Fruit fly (Drosophila melanogaster): Measurements from ENCODE around the gene Axn.
A peak's percentile ranks its signal among the peaks of the same experiment; 100 is the strongest.

Gene Axn

DNA sequence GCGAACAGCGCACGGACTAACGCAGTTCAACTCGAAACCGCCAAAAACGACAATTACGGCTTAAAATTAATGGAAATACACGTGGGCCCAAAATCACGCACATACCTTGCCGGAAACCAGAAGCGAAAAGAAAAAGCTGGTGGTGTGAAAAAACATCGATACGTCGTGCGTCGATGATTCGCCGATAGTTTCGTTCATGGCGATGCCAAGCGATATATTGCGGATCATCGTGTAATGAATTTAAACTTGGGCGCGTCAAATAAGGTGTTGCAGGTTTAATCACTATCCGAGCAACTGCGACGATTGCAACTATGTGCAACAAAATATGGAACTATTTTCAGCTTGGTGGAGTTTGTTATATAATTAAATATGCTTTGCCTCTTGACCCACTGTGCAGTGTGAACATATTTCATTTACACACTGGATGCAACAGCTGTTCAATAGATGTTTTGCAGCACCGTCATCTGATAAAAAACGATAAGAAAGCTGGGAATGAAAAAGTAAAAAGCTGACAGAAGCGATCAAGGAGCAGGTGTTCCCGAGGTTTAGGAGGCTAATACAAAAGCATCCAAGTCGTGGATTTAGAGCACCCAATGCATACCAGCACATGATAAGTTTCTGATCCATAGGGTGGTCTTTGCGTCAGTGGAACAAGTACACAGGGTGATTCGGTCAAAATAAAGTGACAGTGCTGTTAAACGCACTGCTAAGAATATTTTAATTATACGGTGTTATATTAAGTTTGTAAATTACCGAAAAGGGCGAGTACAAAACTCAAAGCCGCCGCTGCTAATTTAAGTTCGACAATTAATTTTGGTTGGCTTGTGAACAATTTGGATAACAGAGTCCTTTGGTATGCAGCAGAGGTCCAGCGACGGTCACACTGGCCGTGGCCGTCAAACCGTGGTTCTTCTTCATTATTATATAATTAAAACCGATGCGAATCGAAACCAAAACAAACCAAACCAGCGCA, 23.7 kb downstream of the Axn start, which contains the start of the genes RpL32 and CG7943 (continued):
- no peak for TF ChIP-seq cg (GFP tag; optimal IDR thresholded peaks at IDR 0.05)
- peak; percentile 95 for TF ChIP-seq CG10654 (GFP tag; optimal IDR thresholded peaks at IDR 0.05)
- TF ChIP-seq CG12236 (GFP tag; optimal IDR thresholded peaks at IDR 0.05), result peak; percentile 87
- TF ChIP-seq ssp (GFP tag; IDR thresholded peaks at IDR 0.05), result peak; percentile 91
- TF ChIP-seq ftz-f1 (GFP tag; optimal IDR thresholded peaks at IDR 0.05), result peak; percentile 81
- TF ChIP-seq CG7357 (GFP tag; IDR thresholded peaks at IDR 0.05), result peak; percentile 92
- TF ChIP-seq CG10147 (GFP tag; optimal IDR thresholded peaks at IDR 0.05), result peak; percentile 90
- TF ChIP-seq CG1529 (GFP tag; optimal IDR thresholded peaks at IDR 0.05), result peak; percentile 71
- TF ChIP-seq D19A (tag; optimal IDR thresholded peaks at IDR 0.05), result peak; percentile 77
- TF ChIP-seq CG1603 (tag; optimal IDR thresholded peaks at IDR 0.05), result peak; percentile 96
- peak; percentile 93 for TF ChIP-seq CG6813 (GFP tag; optimal IDR thresholded peaks at IDR 0.05)
- TF ChIP-seq CG12104 (GFP tag; optimal IDR thresholded peaks at IDR 0.05), result peak; percentile 92
- TF ChIP-seq H15 (GFP tag; IDR thresholded peaks at IDR 0.05), result peak; percentile 93
- peak; percentile 89 for TF ChIP-seq bowl (GFP tag; IDR thresholded peaks at IDR 0.05)
- TF ChIP-seq h (optimal IDR thresholded peaks at IDR 0.05), result no peak
- TF ChIP-seq Hr51 (GFP tag; optimal IDR thresholded peaks at IDR 0.05), result peak; percentile 84 to 94
- TF ChIP-seq Gug (GFP tag; IDR thresholded peaks at IDR 0.05), result peak; percentile 97
- TF ChIP-seq Hsf (GFP tag; optimal IDR thresholded peaks at IDR 0.05), result peak; percentile 93
- TF ChIP-seq CG15073 (GFP tag; optimal IDR thresholded peaks at IDR 0.05), result peak; percentile 53
- TF ChIP-seq gcm (GFP tag; optimal IDR thresholded peaks at IDR 0.05), result peak; percentile 88
- TF ChIP-seq chn (GFP tag; optimal IDR thresholded peaks at IDR 0.05), result peak; percentile 90
- peak; percentile 94 for TF ChIP-seq CG12659 (GFP tag; optimal IDR thresholded peaks at IDR 0.05)
- TF ChIP-seq CG15514 (GFP tag; optimal IDR thresholded peaks at IDR 0.05), result peak; percentile 94
- TF ChIP-seq CG13123 (GFP tag; optimal IDR thresholded peaks at IDR 0.05), result peak; percentile 83
- TF ChIP-seq Adf1 (GFP tag; IDR thresholded peaks at IDR 0.05), result peak; percentile 78
- peak; percentile 66 for TF ChIP-seq CG31388 (GFP tag; optimal IDR thresholded peaks at IDR 0.05)
- peak; percentile 93 for TF ChIP-seq schlank (tag; optimal IDR thresholded peaks at IDR 0.05)
- TF ChIP-seq CG7271 (tag; optimal IDR thresholded peaks at IDR 0.05), result peak; percentile 84
- TF ChIP-seq CG6683 (GFP tag; optimal IDR thresholded peaks at IDR 0.05), result peak; percentile 84
- peak; percentile 93 for TF ChIP-seq lilli (GFP tag; optimal IDR thresholded peaks at IDR 0.05)
- TF ChIP-seq CG9437 (GFP tag; optimal IDR thresholded peaks at IDR 0.05), result peak; percentile 76
- peak; percentile 84 for TF ChIP-seq CG6654 (GFP tag; optimal IDR thresholded peaks at IDR 0.05)
- TF ChIP-seq salm (tag; optimal IDR thresholded peaks at IDR 0.05), result peak; percentile 86
- peak; percentile 91 for TF ChIP-seq fd64A (GFP tag; optimal IDR thresholded peaks at IDR 0.05)
- peak; percentile 75 for TF ChIP-seq kay (GFP tag; optimal IDR thresholded peaks at IDR 0.05)
- peak; percentile 99 for TF ChIP-seq CG34376 (GFP tag; optimal IDR thresholded peaks at IDR 0.05)
- TF ChIP-seq eyg (GFP tag; optimal IDR thresholded peaks at IDR 0.05), result peak; percentile 96
- peak; percentile 50; the same call in 2 of the 3 replicates for TF ChIP-seq z (GFP tag; IDR thresholded peaks at IDR 0.05)
- TF ChIP-seq ATbp (GFP tag; optimal IDR thresholded peaks at IDR 0.05), result peak; percentile 83
- peak; percentile 92 for TF ChIP-seq CG6175 (GFP tag; IDR thresholded peaks at IDR 0.05)
- peak; percentile 96 for TF ChIP-seq phol (tag; optimal IDR thresholded peaks at IDR 0.05)
- peak; percentile 81 for TF ChIP-seq sim (GFP tag; IDR thresholded peaks at IDR 0.05)
- no peak for TF ChIP-seq CG8478 (optimal IDR thresholded peaks at IDR 0.05)
- peak; percentile 87 for TF ChIP-seq toy (GFP tag; IDR thresholded peaks at IDR 0.05)
- peak; percentile 96 for TF ChIP-seq nmo (GFP tag; optimal IDR thresholded peaks at IDR 0.05)
- peak; percentile 64 for TF ChIP-seq Lhr (GFP tag; optimal IDR thresholded peaks at IDR 0.05)
- TF ChIP-seq CG17912 (GFP tag; optimal IDR thresholded peaks at IDR 0.05), result peak; percentile 62
- TF ChIP-seq Mad (GFP tag; optimal IDR thresholded peaks at IDR 0.05), result peak; percentile 89
- TF ChIP-seq seq (GFP tag; IDR thresholded peaks at IDR 0.05), result peak; percentile 95

All from whole organism, embryonic.